Worm (Caenorhabditis elegans) whole organism, L1 larva: Measurements from ENCODE around the gene sru-16.

Experiments used
- ceh-90 ChIP-seq: sonication (generic microtip); optimal IDR thresholded peaks from 2 replicates; lab custom pipeline; 2016; ENCODE audit warnings: missing genetic modification characterization, missing compliant biosample characterization
- egl-27 ChIP-seq, 2 experiments: fragments of 150-350 bp in 1 of 2; sonication (generic microtip); optimal IDR thresholded peaks; 3 replicates each; lab custom pipeline; 2017 to 2018; ENCODE audit warnings: missing biosample characterization in 2 of 2, missing genetic modification characterization in 2 of 2, missing genetic modification reagents in 2 of 2
- elt-3 ChIP-seq, 6 experiments: fragments of 150-350 bp in 1 of 6; sonication (generic microtip); optimal IDR thresholded peaks; 2 replicates each; lab custom pipeline; 2017 to 2018; ENCODE audit warnings: missing biosample characterization in 6 of 6, missing genetic modification characterization in 6 of 6, inconsistent platforms in 1 of 6
- jun-1 ChIP-seq: fragments of 150-350 bp; optimal IDR thresholded peaks from 2 replicates; lab custom pipeline; 2014; ENCODE audit warnings: missing biosample characterization, missing genetic modification reagents, missing genetic modification characterization
- lin-39 ChIP-seq: fragments of 150-350 bp; optimal IDR thresholded peaks from 2 replicates; lab custom pipeline; 2014; ENCODE audit warnings: missing biosample characterization, missing genetic modification reagents, missing genetic modification characterization
- nhr-12 ChIP-seq: sonication (generic microtip); optimal IDR thresholded peaks from 2 replicates; lab custom pipeline; 2017; ENCODE audit warnings: missing biosample characterization, missing genetic modification characterization
- nhr-28 ChIP-seq: fragments of 150-350 bp; optimal IDR thresholded peaks from 2 replicates; lab custom pipeline; 2014; ENCODE audit warnings: missing biosample characterization, missing genetic modification characterization
- nhr-76 ChIP-seq: sonication (generic microtip); optimal IDR thresholded peaks from 2 replicates; lab custom pipeline; 2017; ENCODE audit warnings: missing biosample characterization, missing genetic modification characterization
- snpc-4 ChIP-seq: fragments of 150-350 bp; optimal IDR thresholded peaks from 2 replicates; lab custom pipeline; 2014; ENCODE audit warnings: missing biosample characterization, missing genetic modification characterization
- sptf-1 ChIP-seq: fragments of 150-350 bp; optimal IDR thresholded peaks from 2 replicates; lab custom pipeline; 2014; ENCODE audit warnings: missing biosample characterization, missing genetic modification characterization
- unc-62 ChIP-seq: fragments of 150-350 bp; optimal IDR thresholded peaks from 2 replicates; lab custom pipeline; 2014; ENCODE audit warnings: missing biosample characterization, missing genetic modification reagents, missing genetic modification characterization
- ztf-11 ChIP-seq, 2 experiments: sonication (generic microtip); optimal IDR thresholded peaks; 2 replicates each; lab custom pipeline; 2016 to 2017; ENCODE audit warnings: missing genetic modification characterization in 2 of 2, missing biosample characterization in 1 of 2, missing compliant biosample characterization in 1 of 2

DNA sequence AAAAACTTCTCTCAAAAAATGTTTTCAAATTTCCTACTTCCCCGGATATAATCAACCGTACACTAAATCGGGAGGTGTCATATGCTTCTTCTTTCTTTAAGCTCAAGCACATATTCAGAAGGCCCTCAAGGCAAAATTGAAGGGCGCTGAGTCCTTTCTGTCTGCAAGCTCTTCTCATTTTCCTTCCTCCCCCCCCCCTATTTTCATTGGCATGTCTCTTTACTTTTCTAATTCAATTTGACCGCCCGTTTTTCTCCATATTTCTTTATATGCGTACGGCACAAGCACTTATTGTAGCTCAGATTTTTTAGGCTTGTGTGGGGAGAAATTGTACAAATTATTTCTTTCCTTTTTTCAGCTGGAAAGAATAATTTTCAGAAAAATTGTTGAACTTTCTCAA, 23.5 kb upstream of the sru-16 start:
- TF ChIP-seq jun-1 (tag; lab: Kevin White, UChicago) (no peak), lin-39 (tag; lab: Kevin White, UChicago) (no peak), ztf-11 (tag; optimal IDR thresholded peaks at IDR 0.05; lab: Kevin White, UChicago) (no peak), unc-62 (GFP tag; lab: Kevin White, UChicago) (no peak), ceh-90 (no peak), snpc-4 (no peak), egl-27 (tag; optimal IDR thresholded peaks at IDR 0.05; lab: Kevin White, UChicago) (no peak), sptf-1 (tag; lab: Kevin White, UChicago) (no peak), nhr-28 (tag; lab: Kevin White, UChicago) (no peak), elt-3 (tag; optimal IDR thresholded peaks at IDR 0.05; lab: Kevin White, UChicago) (no peak), nhr-12 (tag; lab: Kevin White, UChicago) (no peak), nhr-76 (tag; lab: Kevin White, UChicago) (no peak)
